Worm (Caenorhabditis elegans) whole organism, young adult: Measurements from ENCODE around the gene F12E12.1.

Experiments used
- D2030.7 ChIP-seq: fragments of 200-800 bp; sonication (Bioruptor generic); IDR thresholded peaks from 2 replicates; pipeline ENCODE4 v1.3.6; 2022; ENCODE audit warnings: missing genetic modification reagents, missing genetic modification characterization, missing compliant biosample characterization
- F49E8.2 ChIP-seq: sonication (generic microtip); optimal IDR thresholded peaks from 3 replicates; lab custom pipeline; 2017; ENCODE audit warnings: missing genetic modification characterization, mild to moderate bottlenecking, missing compliant biosample characterization, antibody characterized with exemption, moderate library complexity; ENCODE audit not compliant: insufficient read depth
- F55B11.4 ChIP-seq: sonication (generic microtip); optimal IDR thresholded peaks from 2 replicates; lab custom pipeline; 2016; ENCODE audit warnings: missing compliant biosample characterization, missing genetic modification characterization, borderline replicate concordance; ENCODE audit not compliant: insufficient read depth
- Y67H2A.10 ChIP-seq: fragments of 200-800 bp; sonication (Bioruptor generic); conservative IDR thresholded peaks from 2 replicates; pipeline ENCODE4 v1.3.6; 2022; ENCODE audit warnings: missing genetic modification reagents, missing genetic modification characterization, missing compliant biosample characterization
- ets-4 ChIP-seq: fragments of 200-800 bp; sonication (Bioruptor generic); optimal IDR thresholded peaks from 2 replicates; lab custom pipeline; 2018; ENCODE audit warnings: mild to moderate bottlenecking, missing genetic modification characterization, missing compliant biosample characterization
- hlh-26 ChIP-seq: fragments of 200-800 bp; sonication (Bioruptor generic); conservative IDR thresholded peaks from 2 replicates; pipeline ENCODE4 v1.3.6; 2022; ENCODE audit warnings: missing genetic modification reagents, missing genetic modification characterization, missing compliant biosample characterization
- nfya-1 ChIP-seq: sonication (generic microtip); optimal IDR thresholded peaks from 2 replicates; lab custom pipeline; 2017; ENCODE audit warnings: antibody characterized with exemption, missing compliant biosample characterization, missing genetic modification characterization, borderline replicate concordance; ENCODE audit not compliant: insufficient read depth
- pha-4 ChIP-seq: fragments of 150-350 bp; sonication (generic microtip); optimal IDR thresholded peaks from 2 replicates; lab custom pipeline; 2014; ENCODE audit warnings: missing biosample characterization, missing genetic modification reagents, missing genetic modification characterization
- sea-2 ChIP-seq: fragments of 200-800 bp; sonication (Bioruptor generic); IDR thresholded peaks from 2 replicates; pipeline ENCODE4 v1.3.6; 2022; ENCODE audit warnings: missing genetic modification characterization, missing compliant biosample characterization
- snpc-1.3 ChIP-seq: sonication (generic microtip); optimal IDR thresholded peaks from 2 replicates; lab custom pipeline; 2017; ENCODE audit warnings: missing genetic modification characterization, mild to moderate bottlenecking, missing compliant biosample characterization, antibody characterized with exemption, moderate library complexity, missing genotype, missing genetic modification reagents; ENCODE audit not compliant: insufficient read depth
- tbp1 ChIP-seq: fragments of 200-800 bp; sonication (Bioruptor generic); optimal IDR thresholded peaks from 2 replicates; lab custom pipeline; 2018; ENCODE audit warnings: mild to moderate bottlenecking, missing genetic modification characterization, missing compliant biosample characterization
- xnd-1 ChIP-seq: sonication (generic microtip); optimal IDR thresholded peaks from 2 replicates; lab custom pipeline; 2016; ENCODE audit warnings: missing genotype, missing genetic modification reagents, missing genetic modification characterization, missing compliant biosample characterization
- ztf-18 ChIP-seq: sonication (generic microtip); optimal IDR thresholded peaks from 2 replicates; lab custom pipeline; 2016; ENCODE audit warnings: missing genotype, mild to moderate bottlenecking, missing genetic modification characterization, missing compliant biosample characterization

ce11 chrII:3787151-3787550, 45.5 kb downstream of the F12E12.1 start, which contains the start of gene T24E12.13:
- TF ChIP-seq snpc-1.3 (tag; lab: Kevin White, UChicago) (no peak), sea-2 (GFP tag; lab: Robert Waterston, UW) (no peak), Y67H2A.10 (GFP tag; lab: Robert Waterston, UW) (no peak), tbp1 (no peak), hlh-26 (GFP tag; lab: Robert Waterston, UW) (no peak), ztf-18 (tag; lab: Kevin White, UChicago) (no peak), D2030.7 (GFP tag; lab: Robert Waterston, UW) (no peak), F55B11.4 (tag; lab: Kevin White, UChicago) (no peak), pha-4 (tag; lab: Kevin White, UChicago) (no peak), nfya-1 (tag; lab: Kevin White, UChicago) (no peak), xnd-1 (tag; lab: Kevin White, UChicago) (no peak), F49E8.2 (tag; lab: Kevin White, UChicago) (no peak), ets-4 (no peak)
